Worm (Caenorhabditis elegans) whole organism, L2 larva: ENCODE results near the gene C06H2.2.

Source experiments
- alr-1 ChIP-seq: fragments of 150-350 bp; optimal IDR thresholded peaks from 2 replicates; lab custom pipeline; 2014; ENCODE audit warnings: missing biosample characterization, missing genetic modification characterization
- aly-2 ChIP-seq: fragments of 150-350 bp; optimal IDR thresholded peaks from 2 replicates; lab custom pipeline; 2014; ENCODE audit warnings: missing biosample characterization, missing genetic modification characterization
- elt-3 ChIP-seq: sonication (generic microtip); optimal IDR thresholded peaks from 2 replicates; lab custom pipeline; 2017; ENCODE audit warnings: missing biosample characterization, missing genetic modification characterization
- mab-5 ChIP-seq: fragments of 150-350 bp; optimal IDR thresholded peaks from 2 replicates; lab custom pipeline; 2014; ENCODE audit warnings: missing biosample characterization, missing genetic modification characterization
- nhr-11 ChIP-seq: fragments of 150-350 bp; optimal IDR thresholded peaks from 2 replicates; lab custom pipeline; 2014; ENCODE audit warnings: missing biosample characterization, missing genetic modification characterization
- unc-39 ChIP-seq: fragments of 150-350 bp; optimal IDR thresholded peaks from 2 replicates; lab custom pipeline; 2014; ENCODE audit warnings: missing biosample characterization, missing genetic modification characterization

- no peak for TF ChIP-seq nhr-11 (tag; lab: Kevin White, UChicago)
- no peak for TF ChIP-seq mab-5 (tag; lab: Kevin White, UChicago)
- TF ChIP-seq unc-39 (tag; lab: Kevin White, UChicago), result no peak
- no peak for TF ChIP-seq alr-1
- no peak for TF ChIP-seq aly-2 (tag; lab: Kevin White, UChicago)
- no peak for TF ChIP-seq elt-3 (tag; lab: Kevin White, UChicago)
Observed at ce11 chrV:11170564-11171329, 45.7 kb downstream of the C06H2.2 start.
